1 worm cellular context compared by ENCODE assay signal in the genomic region with DNA sequence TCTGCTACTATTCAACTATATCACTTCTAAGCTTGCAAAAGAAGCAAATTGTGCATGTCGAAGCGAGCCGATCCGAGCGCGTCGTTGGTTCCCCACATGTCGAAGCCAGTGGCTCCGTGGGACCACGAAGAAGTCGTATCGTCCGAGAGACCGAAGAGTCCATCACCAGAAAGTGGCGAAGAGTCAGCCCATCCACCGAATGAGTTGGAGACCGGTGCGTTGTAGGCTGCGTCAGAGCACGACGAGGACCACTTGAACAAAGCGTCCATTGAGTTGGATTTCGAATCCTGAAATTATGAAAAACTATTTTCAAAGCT.
TF ChIP-seq lines count a peak whose summit lies in the region.

No protein-coding gene starts in this region.

TF ChIP-seq in whole organism, L4 larva, 104 proteins besides CTCF, POLR2A, EP300 and RAD21 (continued from another document):
- TF ChIP-seq skn-1 (tag; optimal IDR thresholded peaks at IDR 0.05; lab: Kevin White, UChicago) (no peak), ZK337.2 (GFP tag; IDR thresholded peaks at IDR 0.05; lab: Robert Waterston, UW) (no peak)
